Fruit fly (Drosophila melanogaster) whole organism, embryonic: ENCODE data around the gene Trl.

Source experiments
- ATbp ChIP-seq: fragments of 200-800 bp; sonication (Bioruptor generic); optimal IDR thresholded peaks from 2 replicates; lab custom pipeline; 2017; ENCODE audit warnings: missing biosample characterization, mild to moderate bottlenecking, missing genetic modification characterization, missing genetic modification reagents
- CG10462 ChIP-seq: fragments of 200-800 bp; sonication (Bioruptor generic); optimal IDR thresholded peaks from 2 replicates; lab custom pipeline; 2016; ENCODE audit warnings: missing biosample characterization, missing genetic modification characterization
- CG11398 ChIP-seq: fragments of 200-800 bp; sonication (Bioruptor generic); optimal IDR thresholded peaks from 2 replicates; lab custom pipeline; 2016; ENCODE audit warnings: missing biosample characterization, missing genetic modification characterization
- CG12104 ChIP-seq: fragments of 200-800 bp; sonication (Bioruptor generic); optimal IDR thresholded peaks from 3 replicates; lab custom pipeline; 2016; ENCODE audit warnings: missing biosample characterization, missing genetic modification characterization
- CG12299 ChIP-seq: fragments of 200-800 bp; sonication (Bioruptor generic); optimal IDR thresholded peaks from 2 replicates; lab custom pipeline; 2018; ENCODE audit warnings: missing biosample characterization, mild to moderate bottlenecking, missing genetic modification characterization
- CG13775 ChIP-seq: fragments of 200-800 bp; sonication (Bioruptor generic); optimal IDR thresholded peaks from 3 replicates; lab custom pipeline; 2017; ENCODE audit warnings: missing biosample characterization, mild to moderate bottlenecking, missing genetic modification characterization
- CG14441 ChIP-seq: fragments of 200-800 bp; sonication (Bioruptor generic); IDR thresholded peaks from 2 replicates; pipeline ENCODE4 v1.3.6; 2022; ENCODE audit warnings: missing biosample characterization, missing genetic modification characterization
- CG14710 ChIP-seq: fragments of 200-800 bp; sonication (Bioruptor generic); optimal IDR thresholded peaks from 3 replicates; lab custom pipeline; 2019; ENCODE audit warnings: missing biosample characterization, mild to moderate bottlenecking, missing genetic modification characterization, moderate library complexity
- CG14965 ChIP-seq: fragments of 200-800 bp; sonication (Bioruptor generic); optimal IDR thresholded peaks from 2 replicates; lab custom pipeline; 2016; ENCODE audit warnings: missing biosample characterization, missing genetic modification characterization, borderline replicate concordance
- CG16815 ChIP-seq: fragments of 200-800 bp; sonication (Bioruptor generic); optimal IDR thresholded peaks from 3 replicates; lab custom pipeline; 2017; ENCODE audit warnings: missing biosample characterization, mild to moderate bottlenecking, missing genetic modification characterization
- CG17612 ChIP-seq: fragments of 200-800 bp; sonication (Bioruptor generic); IDR thresholded peaks from 2 replicates; pipeline ENCODE4 v1.3.6; 2022; ENCODE audit warnings: missing biosample characterization, missing genetic modification characterization
- CG18011 ChIP-seq: fragments of 200-800 bp; sonication (Bioruptor generic); optimal IDR thresholded peaks from 2 replicates; lab custom pipeline; 2017; ENCODE audit warnings: missing biosample characterization, missing genetic modification characterization, mild to moderate bottlenecking, moderate library complexity, missing genotype
- CG32767 ChIP-seq: fragments of 200-800 bp; sonication (Bioruptor generic); IDR thresholded peaks from 2 replicates; pipeline ENCODE4 v1.3.6; 2022; ENCODE audit warnings: missing biosample characterization, missing genetic modification characterization
- CG4328 ChIP-seq: fragments of 200-800 bp; sonication (Bioruptor generic); optimal IDR thresholded peaks from 3 replicates; lab custom pipeline; 2017; ENCODE audit warnings: missing biosample characterization, missing genetic modification reagents, missing genetic modification characterization
- CG4360 ChIP-seq: fragments of 200-800 bp; sonication (Bioruptor generic); IDR thresholded peaks from 2 replicates; pipeline ENCODE4 v1.3.6; 2022; ENCODE audit warnings: missing biosample characterization, missing genetic modification characterization
- CG4854 ChIP-seq: fragments of 200-800 bp; sonication (Bioruptor generic); optimal IDR thresholded peaks from 2 replicates; lab custom pipeline; 2016; ENCODE audit warnings: missing biosample characterization, missing genetic modification characterization, inconsistent platforms
- CG6683 ChIP-seq: fragments of 200-800 bp; sonication (Bioruptor generic); optimal IDR thresholded peaks from 2 replicates; lab custom pipeline; 2017; ENCODE audit warnings: missing biosample characterization, mild to moderate bottlenecking, missing genetic modification characterization, missing genetic modification reagents
- CG6689 ChIP-seq: fragments of 200-800 bp; sonication (Bioruptor generic); IDR thresholded peaks from 2 replicates; pipeline ENCODE4 v1.3.6; 2022; ENCODE audit warnings: missing biosample characterization, missing genetic modification characterization
- CG7928 ChIP-seq: fragments of 200-800 bp; sonication (Bioruptor generic); optimal IDR thresholded peaks from 2 replicates; lab custom pipeline; 2017; ENCODE audit warnings: missing biosample characterization, mild to moderate bottlenecking, missing genetic modification characterization
- CG8478 ChIP-seq: fragments of >200 bp; optimal IDR thresholded peaks from 2 replicates; lab custom pipeline; 2018
- CG9797 ChIP-seq: fragments of 200-800 bp; sonication (Bioruptor generic); optimal IDR thresholded peaks from 3 replicates; lab custom pipeline; 2018; ENCODE audit warnings: missing biosample characterization, mild to moderate bottlenecking, missing genetic modification characterization
- Dbx ChIP-seq: fragments of 200-800 bp; sonication (Bioruptor generic); IDR thresholded peaks from 3 replicates; pipeline ENCODE4 v1.3.6; 2022; ENCODE audit warnings: missing biosample characterization, missing genetic modification characterization
- HHEX ChIP-seq: fragments of 200-800 bp; sonication (Bioruptor generic); optimal IDR thresholded peaks from 3 replicates; lab custom pipeline; 2017; ENCODE audit warnings: missing biosample characterization, mild to moderate bottlenecking, missing genetic modification characterization, missing genetic modification reagents
- Lpt ChIP-seq: fragments of >200 bp; optimal IDR thresholded peaks from 2 replicates; lab custom pipeline; 2018; ENCODE audit warnings: missing biosample characterization, missing genetic modification characterization
- Nf-YB ChIP-seq: fragments of 200-800 bp; sonication (Bioruptor generic); optimal IDR thresholded peaks from 3 replicates; lab custom pipeline; 2019; ENCODE audit warnings: missing biosample characterization, mild to moderate bottlenecking, missing genetic modification characterization, moderate library complexity
- Sin3A ChIP-seq: fragments of >200 bp; optimal IDR thresholded peaks from 2 replicates; lab custom pipeline; 2018
- Taf1 ChIP-seq: fragments of 200-800 bp; sonication (Bioruptor generic); IDR thresholded peaks from 2 replicates; pipeline ENCODE4 v1.3.6; 2022; ENCODE audit warnings: missing biosample characterization, missing genetic modification characterization
- Usf ChIP-seq: fragments of 200-800 bp; sonication (Bioruptor generic); optimal IDR thresholded peaks from 2 replicates; lab custom pipeline; 2017; ENCODE audit warnings: missing genotype, missing biosample characterization, missing genetic modification characterization
- YL-1 ChIP-seq: fragments of 200-800 bp; sonication (Bioruptor generic); optimal IDR thresholded peaks from 3 replicates; lab custom pipeline; 2017; ENCODE audit warnings: missing biosample characterization, mild to moderate bottlenecking, missing genetic modification characterization
- ap ChIP-seq: fragments of 200-800 bp; sonication (Bioruptor generic); IDR thresholded peaks from 2 replicates; pipeline ENCODE4 v1.3.6; 2022; ENCODE audit warnings: missing biosample characterization, missing genetic modification characterization
- bsh ChIP-seq, 2 experiments: fragments of 200-800 bp; sonication (Bioruptor generic); optimal IDR thresholded peaks; 2 replicates each; lab custom pipeline; 2017 to 2018; ENCODE audit warnings: mild to moderate bottlenecking in 2 of 2, missing biosample characterization in 2 of 2, missing genetic modification characterization in 2 of 2, moderate library complexity in 1 of 2
- btn ChIP-seq: fragments of 200-800 bp; sonication (Bioruptor generic); optimal IDR thresholded peaks from 2 replicates; lab custom pipeline; 2016; ENCODE audit warnings: missing biosample characterization, missing genetic modification characterization
- caup ChIP-seq: fragments of 200-800 bp; sonication (Bioruptor generic); optimal IDR thresholded peaks from 3 replicates; lab custom pipeline; 2017; ENCODE audit warnings: missing biosample characterization, mild to moderate bottlenecking, missing genetic modification characterization, moderate library complexity; ENCODE audit not compliant: severe bottlenecking
- cg ChIP-seq: fragments of 200-800 bp; sonication (Bioruptor generic); optimal IDR thresholded peaks from 3 replicates; lab custom pipeline; 2019; ENCODE audit warnings: missing biosample characterization, mild to moderate bottlenecking, missing genetic modification characterization, moderate library complexity
- chif ChIP-seq, 2 experiments: fragments of 200-800 bp; sonication (Bioruptor generic); optimal IDR thresholded peaks; 3 replicates each; lab custom pipeline; 2016; ENCODE audit warnings: missing biosample characterization in 2 of 2, missing genetic modification characterization in 2 of 2
- ems ChIP-seq: fragments of 200-800 bp; sonication (Bioruptor generic); optimal IDR thresholded peaks from 3 replicates; lab custom pipeline; 2016; ENCODE audit warnings: missing biosample characterization, missing genetic modification characterization
- eve ChIP-seq, 2 experiments: fragments of >200 bp; optimal IDR thresholded peaks; 2 replicates each; lab custom pipeline; 2017; ENCODE audit warnings: missing biosample characterization in 2 of 2, missing genetic modification characterization in 2 of 2
- gem ChIP-seq: fragments of 200-800 bp; sonication (Bioruptor generic); optimal IDR thresholded peaks from 2 replicates; lab custom pipeline; 2019; ENCODE audit warnings: missing biosample characterization, mild to moderate bottlenecking, missing genetic modification characterization, moderate library complexity
- gsb ChIP-seq: fragments of 200-800 bp; sonication (Bioruptor generic); IDR thresholded peaks from 2 replicates; pipeline ENCODE4 v1.3.6; 2022; ENCODE audit warnings: missing biosample characterization, missing genetic modification characterization
- jumu ChIP-seq: fragments of 200-800 bp; sonication (Bioruptor generic); optimal IDR thresholded peaks from 3 replicates; lab custom pipeline; 2016; ENCODE audit warnings: missing biosample characterization, missing genetic modification characterization
- ken ChIP-seq: fragments of 200-800 bp; sonication (Bioruptor generic); IDR thresholded peaks from 3 replicates; pipeline ENCODE4 v1.3.6; 2022; ENCODE audit warnings: missing biosample characterization, missing genetic modification characterization
- lov ChIP-seq, 2 experiments: fragments of 200-800 bp in 1 of 2; fragments of >200 bp in 1 of 2; sonication (Bioruptor generic) in 1 of 2; IDR thresholded peaks in 1 of 2; optimal IDR thresholded peaks in 1 of 2; 2 replicates in 1 of 2; 3 replicates in 1 of 2; pipeline versions ENCODE4 v1.3.6 to Lab custom; 2017 to 2022; ENCODE audit warnings: missing biosample characterization in 1 of 2, missing genetic modification characterization in 1 of 2
- scrt ChIP-seq: fragments of 200-800 bp; sonication (Bioruptor generic); optimal IDR thresholded peaks from 2 replicates; lab custom pipeline; 2018; ENCODE audit warnings: missing biosample characterization, mild to moderate bottlenecking, missing genetic modification characterization, moderate library complexity
- slp2 ChIP-seq: fragments of 200-800 bp; sonication (Bioruptor generic); optimal IDR thresholded peaks from 2 replicates; lab custom pipeline; 2016; ENCODE audit warnings: missing biosample characterization, missing genetic modification characterization
- stwl ChIP-seq: fragments of 200-800 bp; sonication (Bioruptor generic); optimal IDR thresholded peaks from 3 replicates; lab custom pipeline; 2018; ENCODE audit warnings: missing biosample characterization, mild to moderate bottlenecking, missing genetic modification characterization, moderate library complexity
- sug ChIP-seq: fragments of 200-800 bp; optimal IDR thresholded peaks from 2 replicates; lab custom pipeline; 2019; ENCODE audit warnings: missing biosample characterization, mild to moderate bottlenecking, missing genetic modification characterization, moderate library complexity
- toy ChIP-seq: fragments of 200-800 bp; sonication (Bioruptor generic); IDR thresholded peaks from 2 replicates; pipeline ENCODE4 v1.3.6; 2022; ENCODE audit warnings: missing biosample characterization, missing genetic modification characterization
- wor ChIP-seq: fragments of 200-800 bp; sonication (Bioruptor generic); IDR thresholded peaks from 2 replicates; pipeline ENCODE4 v1.3.6; 2022; ENCODE audit warnings: missing biosample characterization, missing genetic modification characterization
- zen2 ChIP-seq: fragments of 200-800 bp; sonication (Bioruptor generic); IDR thresholded peaks from 3 replicates; pipeline ENCODE4 v1.3.6; 2022; ENCODE audit warnings: missing biosample characterization, missing genetic modification characterization; ENCODE audit not compliant: partially characterized antibody

Trl gene

dm6 chr3L:14755951-14756723 is 4.7 kb downstream of the Trl start (continued):
- TF ChIP-seq caup (GFP tag; lab: Kevin White, UChicago) (peak; percentile 79), gem (tag; lab: Kevin White, UChicago) (peak; percentile 94), btn (GFP tag; lab: Kevin White, UChicago) (no peak), sug (tag; lab: Kevin White, UChicago) (peak; percentile 62), CG13775 (peak; percentile 81), scrt (GFP tag; lab: Kevin White, UChicago) (peak; percentile 53), CG17612 (no peak), ap (GFP tag; lab: Robert Waterston, UW) (peak; percentile 42), cg (GFP tag; lab: Kevin White, UChicago) (peak; percentile 63), HHEX (GFP tag; lab: Kevin White, UChicago) (peak; percentile 85), chif (GFP tag; optimal IDR thresholded peaks at IDR 0.05; lab: Kevin White, UChicago) (peak; percentile 36 to 75), Nf-YB (GFP tag; lab: Kevin White, UChicago) (peak; percentile 59), Sin3A (lab: Kevin White, UChicago) (no peak), CG4854 (GFP tag; lab: Kevin White, UChicago) (peak; percentile 63), CG14710 (tag; lab: Kevin White, UChicago) (peak; percentile 70), ATbp (peak; percentile 78), CG7928 (GFP tag; lab: Kevin White, UChicago) (peak; percentile 65), stwl (tag; lab: Kevin White, UChicago) (no peak), eve (GFP tag; optimal IDR thresholded peaks at IDR 0.05; lab: Kevin White, UChicago) (no peak), CG9797 (no peak), jumu (GFP tag; lab: Kevin White, UChicago) (peak; percentile 76), CG10462 (GFP tag; lab: Kevin White, UChicago) (peak; percentile 78), CG12104 (GFP tag; lab: Kevin White, UChicago) (peak; percentile 77), Dbx (GFP tag; lab: Robert Waterston, UW) (peak; percentile 81), CG6689 (peak; percentile 86), CG4360 (no peak; the same call in none of the 2 replicates), CG4328 (GFP tag; lab: Kevin White, UChicago) (peak; percentile 86), YL-1 (GFP tag; lab: Kevin White, UChicago) (peak; percentile 0), Usf (GFP tag; lab: Kevin White, UChicago) (peak; percentile 69), CG18011 (GFP tag; lab: Kevin White, UChicago) (peak; percentile 54), ken (GFP tag; lab: Robert Waterston, UW) (peak; percentile 80), CG8478 (lab: Kevin White, UChicago) (peak; percentile 95), CG12299 (peak; percentile 57), CG14965 (GFP tag; lab: Kevin White, UChicago) (no peak), Lpt (no peak), CG11398 (GFP tag; lab: Kevin White, UChicago) (no peak), Taf1 (GFP tag; lab: Robert Waterston, UW) (peak; percentile 77), ems (GFP tag; lab: Kevin White, UChicago) (peak; percentile 79), CG14441 (GFP tag; lab: Robert Waterston, UW) (peak; percentile 78), bsh (GFP tag; optimal IDR thresholded peaks at IDR 0.05; lab: Kevin White, UChicago) (peak; percentile 49 to 74), zen2 (GFP tag; lab: Robert Waterston, UW) (peak; percentile 59; the same call in 1 of the 3 replicates), toy (GFP tag; lab: Robert Waterston, UW) (0 out of 2 replicates have a peak, but pooled peaks have one; percentile 11), gsb (GFP tag; lab: Robert Waterston, UW) (peak; percentile 79), CG16815 (GFP tag; lab: Kevin White, UChicago) (peak; percentile 78), CG32767 (GFP tag; lab: Robert Waterston, UW) (peak; percentile 71; the same call in 1 of the 2 replicates), CG6683 (GFP tag; lab: Kevin White, UChicago) (peak; percentile 75), wor (GFP tag; lab: Robert Waterston, UW) (peak; percentile 66), lov (optimal IDR thresholded peaks at IDR 0.05; lab: Kevin White, UChicago) (no peak), lov (GFP tag; IDR thresholded peaks at IDR 0.05; lab: Robert Waterston, UW) (no peak), slp2 (GFP tag; lab: Kevin White, UChicago) (peak; percentile 75)
